Worm (Caenorhabditis elegans): ENCODE results near the gene dhs-12.

- TF ChIP-seq unc-62 (GFP tag; optimal IDR thresholded peaks at IDR 0.05) (no peak), zip-4 (GFP tag; optimal IDR thresholded peaks at IDR 0.05) (no peak), hlh-4 (tag; optimal IDR thresholded peaks at IDR 0.05) (no peak), nhr-90 (tag; optimal IDR thresholded peaks at IDR 0.05; ENCODE audit: poor library complexity) (peak; percentile 13), ama-1 (optimal IDR thresholded peaks at IDR 0.05) (no peak), egl-27 (tag; optimal IDR thresholded peaks at IDR 0.05) (no peak), blmp-1 (tag; optimal IDR thresholded peaks at IDR 0.05) (peak; percentile 49), irx-1 (tag; optimal IDR thresholded peaks at IDR 0.05) (peak; percentile 33), mdl-1 (tag; optimal IDR thresholded peaks at IDR 0.05) (peak in 1 of 2 experiments; percentile 34), dsc-1 (tag; optimal IDR thresholded peaks at IDR 0.05) (peak; percentile 33), ztf-11 (tag; optimal IDR thresholded peaks at IDR 0.05) (no peak), lin-39 (tag; optimal IDR thresholded peaks at IDR 0.05) (no peak), ceh-8 (GFP tag; optimal IDR thresholded peaks at IDR 0.05) (no peak), fkh-10 (GFP tag; optimal IDR thresholded peaks at IDR 0.05) (no peak)
Measured at ce11 chrIV:10151439-10151997, 9.3 kb downstream of the dhs-12 start, which contains the start of gene copg-1.
